Worm (Caenorhabditis elegans): Measurements from ENCODE around the gene F46C5.4.

ce11 chrII:8788752-8789151, 47.1 kb upstream of the F46C5.4 start:
- TF ChIP-seq med-1 (GFP tag; optimal IDR thresholded peaks at IDR 0.05; ENCODE audit: insufficient read depth): no peak
- TF ChIP-seq flt-1 (GFP tag; IDR thresholded peaks at IDR 0.05): no peak
